Worm (Caenorhabditis elegans) whole organism, young adult: ENCODE results near the gene F41F3.8.

Experiments used
- C06A6.2 ChIP-seq: fragments of 200-800 bp; sonication (Bioruptor generic); conservative IDR thresholded peaks from 2 replicates; pipeline ENCODE4 v1.3.6; 2022; ENCODE audit warnings: missing genetic modification characterization, missing compliant biosample characterization
- C17E4.6 ChIP-seq: fragments of 200-800 bp; sonication (Bioruptor generic); IDR thresholded peaks from 2 replicates; pipeline ENCODE4 v1.3.6; 2022; ENCODE audit warnings: missing genetic modification reagents, missing genetic modification characterization, missing compliant biosample characterization
- F23B12.7 ChIP-seq: sonication (generic microtip); optimal IDR thresholded peaks from 2 replicates; lab custom pipeline; 2017; ENCODE audit warnings: missing genetic modification characterization, mild to moderate bottlenecking, missing compliant biosample characterization, antibody characterized with exemption, moderate library complexity; ENCODE audit not compliant: insufficient read depth
- F33H1.4 ChIP-seq: fragments of 200-800 bp; sonication (Bioruptor generic); IDR thresholded peaks from 2 replicates; pipeline ENCODE4 v1.3.6; 2022; ENCODE audit warnings: missing genetic modification reagents, missing genetic modification characterization, missing compliant biosample characterization
- F37B4.10 ChIP-seq: fragments of 200-800 bp; sonication (Bioruptor generic); IDR thresholded peaks from 2 replicates; pipeline ENCODE4 v1.3.6; 2022; ENCODE audit warnings: missing genetic modification characterization, missing compliant biosample characterization
- F52B5.7 ChIP-seq: sonication (generic microtip); optimal IDR thresholded peaks from 2 replicates; lab custom pipeline; 2016; ENCODE audit warnings: mild to moderate bottlenecking, missing genetic modification characterization, missing compliant biosample characterization
- K11D2.4 ChIP-seq: fragments of 200-800 bp; sonication (Bioruptor generic); IDR thresholded peaks from 2 replicates; pipeline ENCODE4 v1.3.6; 2022; ENCODE audit warnings: missing genetic modification reagents, missing genetic modification characterization, missing compliant biosample characterization
- T07F8.4 ChIP-seq: sonication (generic microtip); optimal IDR thresholded peaks from 2 replicates; lab custom pipeline; 2016; ENCODE audit warnings: mild to moderate bottlenecking, missing genetic modification characterization, moderate library complexity, missing compliant biosample characterization
- Y53F4B.3 ChIP-seq: fragments of 200-800 bp; sonication (Bioruptor generic); IDR thresholded peaks from 2 replicates; pipeline ENCODE4 v1.3.6; 2022; ENCODE audit warnings: missing genetic modification reagents, missing genetic modification characterization, missing compliant biosample characterization
- Y56A3A.18 ChIP-seq: fragments of 200-800 bp; sonication (Bioruptor generic); IDR thresholded peaks from 2 replicates; pipeline ENCODE4 v1.3.6; 2022; ENCODE audit warnings: missing genetic modification reagents, missing genetic modification characterization, missing compliant biosample characterization
- Y95B8A.8 ChIP-seq: fragments of 200-800 bp; sonication (Bioruptor generic); IDR thresholded peaks from 2 replicates; pipeline ENCODE4 v1.3.6; 2022; ENCODE audit warnings: missing genetic modification reagents, missing genetic modification characterization, missing compliant biosample characterization
- attf-3 ChIP-seq: fragments of 200-800 bp; sonication (Bioruptor generic); conservative IDR thresholded peaks from 2 replicates; pipeline ENCODE4 v1.3.6; 2022; ENCODE audit warnings: missing genetic modification reagents, missing genetic modification characterization, missing compliant biosample characterization
- attf-5 ChIP-seq: fragments of 200-800 bp; sonication (Bioruptor generic); optimal IDR thresholded peaks from 2 replicates; lab custom pipeline; 2018; ENCODE audit warnings: mild to moderate bottlenecking, missing genetic modification characterization, missing compliant biosample characterization
- cebp-1 ChIP-seq, 2 experiments: fragments of 200-800 bp in 1 of 2; sonication (Bioruptor generic) in 1 of 2; sonication (generic microtip) in 1 of 2; IDR thresholded peaks in 1 of 2; optimal IDR thresholded peaks in 1 of 2; 2 replicates each; pipeline versions ENCODE4 v1.3.6 to Lab custom; 2017 to 2022; ENCODE audit warnings: missing compliant biosample characterization in 2 of 2, missing genetic modification characterization in 2 of 2, mild to moderate bottlenecking in 1 of 2, missing genetic modification reagents in 1 of 2, moderate library complexity in 1 of 2
- ceh-100 ChIP-seq: fragments of 200-800 bp; sonication (Bioruptor generic); IDR thresholded peaks from 2 replicates; pipeline ENCODE4 v1.3.6; 2022; ENCODE audit warnings: missing genetic modification reagents, missing genetic modification characterization, missing compliant biosample characterization
- ceh-40 ChIP-seq: fragments of 200-800 bp; sonication (Bioruptor generic); IDR thresholded peaks from 2 replicates; pipeline ENCODE4 v1.3.6; 2022; ENCODE audit warnings: missing genetic modification characterization, missing compliant biosample characterization
- ceh-58 ChIP-seq: fragments of 200-800 bp; sonication (Bioruptor generic); IDR thresholded peaks from 2 replicates; pipeline ENCODE4 v1.3.6; 2022; ENCODE audit warnings: missing genetic modification characterization, missing compliant biosample characterization
- ceh-79 ChIP-seq: sonication (generic microtip); optimal IDR thresholded peaks from 2 replicates; lab custom pipeline; 2017; ENCODE audit warnings: mild to moderate bottlenecking, missing genetic modification characterization, missing compliant biosample characterization
- ceh-91 ChIP-seq: fragments of 200-800 bp; sonication (Bioruptor generic); IDR thresholded peaks from 2 replicates; pipeline ENCODE4 v1.3.6; 2022; ENCODE audit warnings: missing genetic modification reagents, missing genetic modification characterization, missing compliant biosample characterization
- dox-1 ChIP-seq: fragments of 200-800 bp; sonication (Bioruptor generic); IDR thresholded peaks from 2 replicates; pipeline ENCODE4 v1.3.6; 2022; ENCODE audit warnings: missing genetic modification reagents, missing genetic modification characterization, missing compliant biosample characterization
- egl-44 ChIP-seq: fragments of 200-800 bp; sonication (Bioruptor generic); IDR thresholded peaks from 2 replicates; pipeline ENCODE4 v1.3.6; 2022; ENCODE audit warnings: missing genetic modification reagents, missing genetic modification characterization, missing compliant biosample characterization
- egrh-3 ChIP-seq: fragments of 200-800 bp; sonication (Bioruptor generic); IDR thresholded peaks from 2 replicates; pipeline ENCODE4 v1.3.6; 2022; ENCODE audit warnings: missing genetic modification reagents, missing genetic modification characterization, missing compliant biosample characterization
- him-1 ChIP-seq: sonication (generic microtip); optimal IDR thresholded peaks from 2 replicates; lab custom pipeline; 2016; ENCODE audit warnings: missing genotype, missing genetic modification reagents, missing genetic modification characterization, missing compliant biosample characterization
- hsf-1 ChIP-seq: fragments of 200-800 bp; sonication (Bioruptor generic); IDR thresholded peaks from 2 replicates; pipeline ENCODE4 v1.3.6; 2022; ENCODE audit warnings: missing genetic modification reagents, missing genetic modification characterization, missing compliant biosample characterization
- lag-1 ChIP-seq: fragments of 200-800 bp; sonication (Bioruptor generic); IDR thresholded peaks from 2 replicates; pipeline ENCODE4 v1.3.6; 2022; ENCODE audit warnings: missing genetic modification reagents, missing genetic modification characterization, missing compliant biosample characterization
- lin-35 ChIP-seq, 3 experiments: fragments of 150-350 bp in 2 of 3; sonication (generic microtip) in 1 of 3; optimal IDR thresholded peaks; 2 replicates each; lab custom pipeline; 2014 to 2018; ENCODE audit warnings: missing biosample characterization in 3 of 3, missing genetic modification characterization in 3 of 3, missing genetic modification reagents in 3 of 3
- lin-40 ChIP-seq: sonication (generic microtip); optimal IDR thresholded peaks from 2 replicates; lab custom pipeline; 2016; ENCODE audit warnings: missing genetic modification characterization, mild to moderate bottlenecking, missing compliant biosample characterization, missing genotype, missing genetic modification reagents
- lin-54 ChIP-seq: fragments of 200-800 bp; sonication (Bioruptor generic); optimal IDR thresholded peaks from 2 replicates; lab custom pipeline; 2018; ENCODE audit warnings: mild to moderate bottlenecking, missing genetic modification characterization, missing compliant biosample characterization
- madf-6 ChIP-seq: fragments of 200-800 bp; sonication (Bioruptor generic); IDR thresholded peaks from 2 replicates; pipeline ENCODE4 v1.3.6; 2022; ENCODE audit warnings: missing genetic modification reagents, missing genetic modification characterization, missing compliant biosample characterization
- madf-8 ChIP-seq: fragments of 200-800 bp; sonication (Bioruptor generic); conservative IDR thresholded peaks from 2 replicates; pipeline ENCODE4 v1.3.6; 2022; ENCODE audit warnings: missing genetic modification reagents, missing genetic modification characterization, missing compliant biosample characterization
- mes-4 ChIP-seq: sonication (generic microtip); optimal IDR thresholded peaks from 2 replicates; lab custom pipeline; 2016; ENCODE audit warnings: missing genotype, missing genetic modification characterization, missing compliant biosample characterization
- nfya-1 ChIP-seq: sonication (generic microtip); optimal IDR thresholded peaks from 2 replicates; lab custom pipeline; 2017; ENCODE audit warnings: antibody characterized with exemption, missing compliant biosample characterization, missing genetic modification characterization, borderline replicate concordance; ENCODE audit not compliant: insufficient read depth
- nfyb-1 ChIP-seq: fragments of 200-800 bp; sonication (Bioruptor generic); IDR thresholded peaks from 2 replicates; pipeline ENCODE4 v1.3.6; 2022; ENCODE audit warnings: missing genetic modification reagents, missing genetic modification characterization, missing compliant biosample characterization
- nhr-80 ChIP-seq: sonication (generic microtip); optimal IDR thresholded peaks from 2 replicates; lab custom pipeline; 2016; ENCODE audit warnings: missing genetic modification characterization, missing compliant biosample characterization
- pbrm-1 ChIP-seq: fragments of 200-800 bp; sonication (Bioruptor generic); IDR thresholded peaks from 2 replicates; pipeline ENCODE4 v1.3.6; 2022; ENCODE audit warnings: missing genetic modification reagents, missing genetic modification characterization, missing compliant biosample characterization
- repo-1 ChIP-seq: sonication (generic microtip); optimal IDR thresholded peaks from 2 replicates; lab custom pipeline; 2017; ENCODE audit warnings: mild to moderate bottlenecking, missing genetic modification characterization, missing compliant biosample characterization
- rpc-1 ChIP-seq, 2 experiments: fragments of 150-350 bp in 1 of 2; sonication (generic microtip) in 1 of 2; optimal IDR thresholded peaks; 2 replicates each; lab custom pipeline; 2014 to 2018; ENCODE audit warnings: missing biosample characterization in 1 of 2, missing genetic modification characterization in 1 of 2, missing genetic modification reagents in 1 of 2, missing genotype in 1 of 2
- sea-2 ChIP-seq: fragments of 200-800 bp; sonication (Bioruptor generic); IDR thresholded peaks from 2 replicates; pipeline ENCODE4 v1.3.6; 2022; ENCODE audit warnings: missing genetic modification characterization, missing compliant biosample characterization
- sptf-2 ChIP-seq: fragments of 200-800 bp; sonication (Bioruptor generic); optimal IDR thresholded peaks from 2 replicates; lab custom pipeline; 2018; ENCODE audit warnings: mild to moderate bottlenecking, missing genetic modification characterization, missing compliant biosample characterization
- tbp1 ChIP-seq: fragments of 200-800 bp; sonication (Bioruptor generic); optimal IDR thresholded peaks from 2 replicates; lab custom pipeline; 2018; ENCODE audit warnings: mild to moderate bottlenecking, missing genetic modification characterization, missing compliant biosample characterization
- zim-3 ChIP-seq: sonication (generic microtip); optimal IDR thresholded peaks from 2 replicates; lab custom pipeline; 2017; ENCODE audit warnings: mild to moderate bottlenecking, missing genetic modification characterization, moderate library complexity, missing compliant biosample characterization
- ztf-25 ChIP-seq: fragments of 200-800 bp; sonication (Bioruptor generic); IDR thresholded peaks from 2 replicates; pipeline ENCODE4 v1.3.6; 2022; ENCODE audit warnings: missing genetic modification reagents, missing genetic modification characterization, missing compliant biosample characterization

Gene F41F3.8

DNA sequence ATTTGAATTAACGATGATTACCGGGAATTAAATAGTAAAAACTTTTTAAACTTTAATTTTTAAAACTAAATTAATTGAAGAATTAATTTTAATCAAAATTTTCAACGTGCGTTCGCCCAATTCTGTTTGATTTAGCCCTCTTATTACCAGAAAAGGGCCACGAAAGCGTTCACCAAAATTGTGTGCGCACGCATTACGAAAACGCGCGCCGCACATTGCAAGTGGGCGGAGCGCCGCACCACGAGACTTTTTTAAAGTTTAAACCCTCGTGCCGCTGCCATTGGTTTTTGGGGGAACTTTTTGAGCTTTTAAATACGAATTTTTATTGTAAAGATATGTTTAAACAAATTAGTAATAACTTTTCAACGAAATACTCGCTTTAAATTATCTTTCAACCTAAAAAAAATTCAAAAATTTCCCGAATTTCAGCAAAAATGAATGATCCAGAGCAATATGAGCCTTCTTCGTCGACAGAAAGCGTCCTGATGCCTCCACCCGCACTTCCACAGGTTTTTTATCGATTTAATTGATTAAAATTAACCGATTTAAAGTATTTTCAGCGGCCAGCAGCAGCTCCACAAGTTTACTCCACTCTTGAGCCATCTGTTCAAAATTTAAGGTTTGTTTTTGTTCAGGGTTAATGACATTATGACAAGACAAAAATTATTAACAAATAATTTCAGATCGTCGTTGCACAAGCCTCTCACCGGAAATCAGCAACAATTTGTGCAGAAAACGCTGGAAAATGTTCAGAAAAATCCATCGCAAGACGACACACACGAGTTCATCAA lies 38.2 kb downstream of the F41F3.8 start, which contains the start of gene taf-10:
Gene taf-10, plus strand, starts transcription at position 424 of the 791 bp plus-strand sequence.
- TF ChIP-seq F52B5.7 (tag; lab: Kevin White, UChicago) (no peak), egl-44 (GFP tag; lab: Robert Waterston, UW) (0 out of 2 replicates have a peak, but pooled peaks have one; percentile 50), pbrm-1 (GFP tag; lab: Robert Waterston, UW) (peak; percentile 49; the same call in 1 of the 2 replicates), nfyb-1 (GFP tag; lab: Robert Waterston, UW) (0 out of 2 replicates have a peak, but pooled peaks have one; percentile 51), attf-3 (0 out of 2 replicates have a peak, but pooled peaks have one; percentile 25), madf-6 (peak; percentile 17; the same call in 1 of the 2 replicates), rpc-1 (optimal IDR thresholded peaks at IDR 0.05; lab: Kevin White, UChicago) (peak; percentile 8), rpc-1 (tag; optimal IDR thresholded peaks at IDR 0.05; lab: Kevin White, UChicago) (no peak), F23B12.7 (tag; lab: Kevin White, UChicago) (peak; percentile 7), ceh-100 (peak; percentile 15; the same call in 1 of the 2 replicates), attf-5 (GFP tag; lab: Kevin White, UChicago) (peak; percentile 49), lin-40 (tag; lab: Kevin White, UChicago) (peak; percentile 13), C17E4.6 (GFP tag; lab: Robert Waterston, UW) (no peak), Y53F4B.3 (GFP tag; lab: Robert Waterston, UW) (no peak), C06A6.2 (peak; percentile 52; the same call in 1 of the 2 replicates), madf-8 (GFP tag; lab: Robert Waterston, UW) (peak; percentile 18; the same call in 1 of the 2 replicates), him-1 (tag; lab: Kevin White, UChicago) (no peak), nhr-80 (peak; percentile 29), tbp1 (GFP tag; lab: Kevin White, UChicago) (peak; percentile 9), lin-54 (GFP tag; lab: Kevin White, UChicago) (peak; percentile 47), dox-1 (peak; percentile 60)

DNA sequence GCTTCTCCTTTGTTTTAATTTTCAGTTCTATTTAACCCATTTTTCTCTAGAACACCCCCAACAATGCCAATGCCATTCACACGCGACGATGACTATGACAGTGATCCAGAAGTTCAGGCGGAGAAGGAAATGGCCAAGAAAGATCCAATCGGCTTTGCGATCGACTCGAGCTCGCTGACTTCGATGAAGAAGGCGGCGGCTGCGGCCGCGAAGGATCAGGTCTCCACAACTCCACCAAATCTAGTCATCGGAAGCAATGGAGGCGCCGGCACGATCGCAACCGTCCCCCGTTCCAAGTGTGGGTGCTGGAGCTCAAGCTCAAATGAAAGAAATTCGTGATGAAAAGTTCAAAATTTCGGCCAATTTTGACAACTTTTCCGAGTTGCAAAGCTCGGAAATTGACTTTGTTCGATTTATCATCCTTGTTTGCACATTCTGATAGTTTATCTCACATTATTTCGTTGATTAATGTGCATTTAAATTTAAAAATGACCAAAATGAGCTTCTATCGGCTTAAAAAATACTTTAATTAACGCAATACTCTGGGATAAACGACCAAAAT lies 39.4 kb downstream of the F41F3.8 start, which contains the start of gene K03B4.2:
Gene K03B4.2, plus strand, starts transcription at position 51 of the 562 bp plus-strand sequence.
- TF ChIP-seq rpc-1 (optimal IDR thresholded peaks at IDR 0.05; lab: Kevin White, UChicago) (no peak), rpc-1 (tag; optimal IDR thresholded peaks at IDR 0.05; lab: Kevin White, UChicago) (no peak), sea-2 (no peak), Y95B8A.8 (GFP tag; lab: Robert Waterston, UW) (no peak), sptf-2 (GFP tag; lab: Kevin White, UChicago) (no peak), K11D2.4 (GFP tag; lab: Robert Waterston, UW) (no peak), F37B4.10 (GFP tag; lab: Robert Waterston, UW) (no peak), nfya-1 (no peak), egrh-3 (GFP tag; lab: Robert Waterston, UW) (0 out of 2 replicates have a peak, but pooled peaks have one; percentile 26), F33H1.4 (GFP tag; lab: Robert Waterston, UW) (no peak), nhr-80 (no peak), lin-35 (GFP tag; optimal IDR thresholded peaks at IDR 0.05; lab: Kevin White, UChicago) (peak in 1 of 3 experiments; percentile 15), ceh-58 (GFP tag; lab: Robert Waterston, UW) (no peak), mes-4 (tag; lab: Kevin White, UChicago) (no peak), ceh-40 (no peak), ceh-79 (tag; lab: Kevin White, UChicago) (no peak), Y53F4B.3 (GFP tag; lab: Robert Waterston, UW) (no peak), tbp1 (GFP tag; lab: Kevin White, UChicago) (no peak), madf-6 (peak; percentile 34), repo-1 (tag; lab: Kevin White, UChicago) (no peak), ceh-91 (GFP tag; lab: Robert Waterston, UW) (no peak), nfyb-1 (GFP tag; lab: Robert Waterston, UW) (0 out of 2 replicates have a peak, but pooled peaks have one; percentile 32), Y56A3A.18 (GFP tag; lab: Robert Waterston, UW) (0 out of 2 replicates have a peak, but pooled peaks have one; percentile 7), attf-5 (GFP tag; lab: Kevin White, UChicago) (no peak), lin-54 (GFP tag; lab: Kevin White, UChicago) (no peak), zim-3 (tag; lab: Kevin White, UChicago) (peak; percentile 11), lag-1 (GFP tag; lab: Robert Waterston, UW) (no peak), ztf-25 (no peak), cebp-1 (GFP tag; IDR thresholded peaks at IDR 0.05; lab: Robert Waterston, UW) (no peak), cebp-1 (tag; optimal IDR thresholded peaks at IDR 0.05; lab: Kevin White, UChicago) (no peak), hsf-1 (GFP tag; lab: Robert Waterston, UW) (no peak), T07F8.4 (tag; lab: Kevin White, UChicago) (no peak)
